Worm (Caenorhabditis elegans): ENCODE results near the gene K02E2.6.

The K02E2.6 gene

DNA sequence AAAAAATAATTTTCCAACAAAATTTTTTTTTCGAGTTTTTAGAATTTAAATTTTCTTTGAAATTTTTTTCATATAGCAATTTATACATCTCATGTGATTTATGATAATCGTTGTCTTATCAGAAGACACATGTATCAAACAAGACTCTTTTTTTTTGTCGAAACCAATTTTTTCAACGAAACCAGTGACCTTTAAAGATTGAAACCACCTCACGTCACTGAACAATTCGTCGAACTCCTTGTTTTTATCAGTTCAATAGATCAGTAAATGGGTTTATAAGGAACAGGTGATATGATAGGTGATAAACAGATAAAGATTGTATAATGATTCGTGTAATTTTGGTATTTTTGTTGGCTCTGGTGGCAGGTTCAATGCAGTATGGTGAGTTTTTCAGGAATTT, 13.4 kb downstream of the K02E2.6 start, which contains the start of gene cnc-7:
Gene cnc-7, plus strand, starts transcription at position 301 of the 400 bp plus-strand sequence.
- no peak for TF ChIP-seq unc-62 (GFP tag; optimal IDR thresholded peaks at IDR 0.05)

DNA sequence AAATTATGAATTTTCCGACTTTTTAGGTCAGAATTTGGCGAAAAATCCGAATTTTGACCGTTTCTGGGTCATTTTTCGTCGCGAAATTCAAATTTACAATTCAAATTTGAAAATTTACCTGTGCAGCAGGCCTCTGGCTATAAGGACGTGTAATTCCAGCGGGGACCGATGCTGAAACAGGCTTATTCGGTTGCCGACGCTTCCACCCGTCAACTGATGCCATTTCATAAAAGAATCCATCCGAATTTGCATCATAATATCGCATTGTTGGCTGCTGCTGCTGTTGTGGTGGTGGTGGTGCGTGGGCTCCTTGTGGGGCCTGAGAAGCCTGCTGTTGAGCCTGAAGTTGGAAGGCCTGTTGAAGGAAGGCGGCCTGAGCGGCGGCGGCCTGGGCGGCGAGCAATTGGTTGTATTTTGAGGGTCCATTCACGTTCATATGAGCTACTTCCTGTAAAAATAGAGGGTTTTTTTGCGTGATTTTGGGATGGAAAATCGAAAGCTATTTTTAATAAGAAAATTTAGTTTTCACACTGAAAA, 19.2 kb downstream of the K02E2.6 start:
- TF ChIP-seq unc-62 (GFP tag; optimal IDR thresholded peaks at IDR 0.05), result no peak

DNA sequence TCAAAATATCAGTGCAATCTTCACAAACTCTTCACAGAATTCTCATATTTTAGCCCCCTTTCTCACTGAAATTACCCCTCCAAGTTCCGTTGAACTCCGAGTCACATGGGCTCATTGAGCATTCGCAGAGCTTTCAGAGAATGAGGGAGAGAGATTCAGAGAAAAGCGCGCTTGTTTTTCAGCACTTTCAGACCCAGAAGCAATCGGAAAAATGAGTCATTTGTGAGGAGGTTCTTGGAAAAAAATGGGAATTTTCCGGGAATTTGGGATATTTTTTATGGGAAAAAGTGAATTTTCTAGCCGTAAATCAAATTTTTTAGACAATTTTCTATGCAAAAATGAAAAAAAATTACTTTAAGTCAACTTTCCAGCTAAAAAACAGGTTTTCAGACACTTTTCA, 22.5 kb downstream of the K02E2.6 start:
- TF ChIP-seq unc-62 (GFP tag; optimal IDR thresholded peaks at IDR 0.05), result no peak

DNA sequence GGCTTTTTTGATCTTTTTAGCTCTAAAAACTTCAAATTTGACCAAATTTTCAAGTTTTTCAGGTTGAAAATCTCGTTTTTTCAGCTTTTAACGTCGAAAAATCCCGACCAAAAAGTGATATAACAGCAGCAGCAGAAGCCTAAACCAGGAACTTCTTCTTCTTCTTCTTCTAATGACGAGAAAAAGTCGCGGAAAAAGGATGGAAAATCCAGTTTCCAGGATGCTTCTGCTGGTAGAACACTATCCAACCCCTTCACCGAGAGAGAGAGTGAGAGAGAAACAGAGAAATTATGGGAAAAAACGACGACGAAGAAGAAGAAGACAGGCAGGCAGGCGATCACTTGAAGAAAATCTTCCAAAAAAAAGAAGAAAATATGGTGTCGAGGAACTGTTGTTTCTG, 26.5 kb downstream of the K02E2.6 start:
- TF ChIP-seq unc-62 (GFP tag; optimal IDR thresholded peaks at IDR 0.05), result no peak

DNA sequence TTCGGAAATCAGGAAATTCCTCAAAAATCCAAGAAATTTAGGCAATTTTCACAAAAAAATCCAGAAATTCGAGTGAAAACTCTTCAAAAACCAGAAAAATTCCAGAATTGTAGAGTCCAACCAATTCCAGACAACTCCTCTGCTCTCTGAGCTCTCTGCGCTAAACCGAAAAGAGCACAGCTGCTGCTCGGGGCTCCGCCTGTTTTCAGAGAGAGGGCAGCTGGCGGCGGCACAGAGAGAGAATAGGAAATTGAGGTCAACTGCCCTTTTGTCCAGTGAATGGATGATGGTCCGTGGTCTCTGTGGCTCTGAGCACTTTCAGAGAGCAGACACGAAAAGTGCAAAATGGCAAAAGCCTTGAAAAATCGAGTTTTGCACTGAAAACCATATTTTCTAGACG, 28.7 kb downstream of the K02E2.6 start:
- TF ChIP-seq unc-62 (GFP tag; optimal IDR thresholded peaks at IDR 0.05), result no peak

DNA sequence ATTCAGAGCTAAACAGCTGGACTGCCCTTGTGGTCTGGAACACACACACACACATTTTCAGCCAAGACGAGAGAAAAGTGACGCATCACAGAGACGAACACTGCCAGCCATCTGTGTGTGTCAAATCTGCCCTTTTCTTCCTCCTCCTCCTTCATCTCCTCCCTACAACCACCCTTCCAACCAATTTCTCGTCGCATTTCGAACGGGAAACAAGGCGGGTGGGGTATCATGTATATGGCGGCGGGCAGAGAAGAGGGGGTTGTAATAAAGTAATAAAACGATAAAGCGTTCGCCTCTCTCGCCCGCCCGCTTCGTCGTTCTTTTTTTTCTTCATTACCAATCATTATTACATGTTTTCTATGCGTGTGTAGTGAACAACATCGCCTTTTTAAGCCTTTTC, 29.9 kb downstream of the K02E2.6 start:
- TF ChIP-seq unc-62 (GFP tag; optimal IDR thresholded peaks at IDR 0.05), result no peak

DNA sequence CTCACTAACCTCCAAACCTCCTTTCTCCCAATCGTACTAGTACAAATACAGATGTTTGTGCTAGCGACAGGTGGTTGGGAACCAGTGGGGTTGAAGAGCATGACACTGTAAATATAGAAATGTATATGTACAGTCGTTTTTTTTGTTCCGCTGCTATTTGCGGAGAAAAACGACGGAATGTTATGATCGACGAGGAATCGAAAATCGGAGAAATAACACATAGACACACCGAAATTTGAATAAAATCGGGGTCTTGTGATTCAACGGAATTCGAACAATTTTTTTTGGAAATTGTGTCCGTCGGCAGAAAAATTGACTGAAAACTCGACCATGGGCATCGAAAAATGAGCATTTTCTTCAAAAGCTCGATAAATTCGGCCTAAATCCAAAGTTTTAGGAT, 31.3 kb downstream of the K02E2.6 start, which contains the start of gene F53H2.3:
Gene F53H2.3, minus strand, starts transcription at position 101 of the 400 bp plus-strand sequence.
- no peak for TF ChIP-seq unc-62 (GFP tag; optimal IDR thresholded peaks at IDR 0.05)

DNA sequence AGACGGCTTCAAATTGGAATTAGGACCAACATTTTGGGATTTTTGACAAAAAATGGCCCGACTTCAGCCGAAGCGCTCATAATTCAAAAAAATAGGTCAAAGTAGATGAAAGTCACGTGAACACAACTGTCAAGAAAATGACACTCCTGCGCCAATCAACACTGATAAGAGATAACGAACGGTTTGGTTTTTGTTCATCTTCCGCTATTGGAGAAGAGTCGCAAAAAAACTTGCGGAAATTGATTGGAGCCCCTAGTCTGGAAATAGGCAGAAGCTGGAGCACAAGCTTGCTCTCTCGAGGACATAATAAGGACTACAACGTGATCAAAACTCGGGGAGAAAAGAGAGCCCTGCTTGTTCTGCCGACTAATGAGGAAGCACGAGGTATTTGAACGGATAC, 31.9 kb downstream of the K02E2.6 start:
- TF ChIP-seq unc-62 (GFP tag; optimal IDR thresholded peaks at IDR 0.05), result no peak

DNA sequence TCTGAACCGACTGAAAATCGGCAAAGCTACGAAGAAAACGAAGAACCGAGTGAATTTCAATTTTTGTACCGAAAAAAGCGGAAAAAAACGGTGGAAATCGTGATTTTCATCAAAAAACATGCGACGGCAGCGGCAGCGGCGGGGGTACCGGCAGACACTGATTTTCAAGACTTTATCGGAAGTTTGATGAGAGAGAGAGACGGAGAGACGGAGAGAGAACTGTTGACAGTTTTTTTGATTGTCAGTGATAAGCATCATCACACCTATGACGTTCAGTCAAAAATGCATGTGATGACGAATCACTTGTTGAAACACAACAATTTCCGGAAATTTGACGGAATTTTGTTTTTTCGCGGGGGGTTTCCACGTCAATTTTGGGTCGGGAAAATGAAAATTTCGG, 33.1 kb downstream of the K02E2.6 start:
- TF ChIP-seq unc-62 (GFP tag; optimal IDR thresholded peaks at IDR 0.05), result no peak

DNA sequence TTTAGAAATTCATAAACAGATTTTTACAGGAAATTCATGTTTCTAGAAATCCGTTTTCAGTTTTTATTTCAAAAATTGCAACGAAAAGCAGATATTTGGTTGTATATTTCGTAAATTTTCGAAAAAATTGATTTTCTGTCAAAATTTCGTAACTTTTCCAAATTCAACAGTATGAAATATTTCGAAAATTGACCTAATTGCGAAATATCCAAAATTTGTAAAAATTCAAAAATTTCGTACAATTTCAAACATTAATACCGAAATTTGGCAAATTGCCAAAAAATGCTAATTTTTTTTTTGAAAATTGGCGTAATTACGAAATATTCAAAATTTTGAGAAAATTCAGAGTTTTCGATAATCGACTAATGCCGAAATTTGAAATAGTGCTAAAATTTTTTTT, 33.6 kb downstream of the K02E2.6 start:
- TF ChIP-seq unc-62 (GFP tag; optimal IDR thresholded peaks at IDR 0.05), result no peak

DNA sequence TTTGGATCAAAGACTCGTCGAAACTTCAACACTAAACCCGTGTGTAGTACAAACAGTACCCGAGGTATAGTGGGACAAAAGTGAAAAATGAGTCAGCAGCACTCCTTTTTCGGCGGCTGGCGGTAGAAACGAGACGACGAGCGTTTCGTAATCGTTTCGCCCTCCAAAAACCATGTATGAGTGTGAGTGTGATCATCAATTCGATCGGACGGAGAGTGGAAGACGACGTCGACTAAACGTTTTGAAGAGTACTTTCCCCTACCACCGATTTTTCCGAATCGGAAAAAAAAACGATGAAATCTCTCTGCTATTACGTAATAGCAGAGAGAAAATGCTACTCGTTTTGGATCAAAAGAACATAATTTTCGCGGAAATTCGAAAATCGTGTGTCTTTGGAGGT, 35.1 kb downstream of the K02E2.6 start:
- TF ChIP-seq unc-62 (GFP tag; optimal IDR thresholded peaks at IDR 0.05), result no peak

DNA sequence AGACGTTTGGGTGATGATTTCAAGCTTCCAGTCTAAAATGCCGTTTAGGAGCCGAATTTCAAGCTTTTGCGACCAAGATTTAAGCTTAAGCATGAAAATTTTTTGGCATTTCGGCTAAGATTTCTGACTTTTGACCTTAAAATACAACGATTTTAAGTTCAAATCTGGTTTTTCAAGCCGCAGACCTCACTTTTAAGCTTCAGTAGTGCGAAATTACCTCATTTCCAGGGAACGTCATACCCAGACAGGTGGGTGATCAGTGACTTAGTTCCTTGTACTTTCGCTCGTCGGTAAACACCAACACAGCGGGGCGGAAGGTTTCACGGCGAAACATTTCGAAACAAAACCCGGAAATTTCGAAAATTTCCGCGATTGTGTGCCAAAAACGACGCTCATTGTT, 36.0 kb downstream of the K02E2.6 start:
- no peak for TF ChIP-seq unc-62 (GFP tag; optimal IDR thresholded peaks at IDR 0.05)

DNA sequence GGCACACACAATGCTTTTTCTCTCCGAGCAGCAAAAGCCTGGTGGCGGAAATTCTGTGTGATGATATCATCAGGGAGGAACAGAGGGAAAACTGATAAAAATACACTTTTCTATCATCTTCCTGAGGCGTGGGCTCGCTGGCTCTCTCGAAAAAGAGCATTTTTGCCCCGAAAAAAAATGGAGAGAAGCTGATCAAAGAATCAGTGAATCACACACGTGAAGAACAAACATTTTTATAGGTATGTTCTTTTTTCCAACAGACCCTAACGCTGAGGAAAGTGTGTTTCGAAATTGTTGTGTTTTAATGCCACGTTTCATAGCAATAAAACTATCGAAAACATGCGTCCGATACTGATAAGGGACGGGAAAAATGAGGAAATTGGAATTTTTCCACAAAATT, 36.4 kb downstream of the K02E2.6 start:
- no peak for TF ChIP-seq unc-62 (GFP tag; optimal IDR thresholded peaks at IDR 0.05)

DNA sequence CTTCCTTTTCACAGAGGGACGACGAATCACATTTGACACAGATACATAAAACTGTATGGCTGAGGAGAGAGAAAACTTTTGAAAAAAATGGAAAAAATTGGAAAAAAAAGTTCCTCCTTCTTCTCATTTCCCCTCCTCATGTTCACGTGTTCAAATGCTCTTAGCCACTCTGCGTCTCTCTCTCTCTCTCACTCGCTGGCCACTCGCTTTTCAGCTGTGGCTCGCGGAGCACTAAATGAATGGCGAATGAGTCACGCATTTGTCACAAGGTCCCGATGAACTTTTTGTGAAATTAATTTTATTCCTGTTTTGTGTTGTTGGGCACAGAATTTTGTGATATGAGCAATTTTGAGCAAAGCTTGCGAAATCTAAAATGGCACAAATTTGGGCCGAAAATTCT, 37.4 kb downstream of the K02E2.6 start:
- no peak for TF ChIP-seq unc-62 (GFP tag; optimal IDR thresholded peaks at IDR 0.05)

DNA sequence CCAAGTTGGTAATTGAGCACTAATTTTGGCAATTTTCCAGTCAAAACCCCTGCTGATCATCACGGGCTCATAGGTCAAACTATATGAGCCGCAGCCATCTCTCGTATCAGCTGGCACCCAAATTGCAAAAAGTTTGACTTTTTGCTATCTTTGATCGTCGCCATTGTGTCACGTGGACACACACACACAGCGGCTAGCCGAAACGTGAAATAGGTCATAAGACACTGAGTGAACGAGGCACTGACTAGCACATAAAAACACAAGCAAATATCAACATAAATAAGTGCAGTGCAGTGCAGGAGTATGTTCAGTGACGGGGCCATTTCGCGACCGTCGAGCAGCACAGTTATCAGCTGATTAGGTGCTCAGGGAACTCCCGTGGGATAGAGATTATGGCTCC, 38.4 kb downstream of the K02E2.6 start:
- no peak for TF ChIP-seq unc-62 (GFP tag; optimal IDR thresholded peaks at IDR 0.05)

DNA sequence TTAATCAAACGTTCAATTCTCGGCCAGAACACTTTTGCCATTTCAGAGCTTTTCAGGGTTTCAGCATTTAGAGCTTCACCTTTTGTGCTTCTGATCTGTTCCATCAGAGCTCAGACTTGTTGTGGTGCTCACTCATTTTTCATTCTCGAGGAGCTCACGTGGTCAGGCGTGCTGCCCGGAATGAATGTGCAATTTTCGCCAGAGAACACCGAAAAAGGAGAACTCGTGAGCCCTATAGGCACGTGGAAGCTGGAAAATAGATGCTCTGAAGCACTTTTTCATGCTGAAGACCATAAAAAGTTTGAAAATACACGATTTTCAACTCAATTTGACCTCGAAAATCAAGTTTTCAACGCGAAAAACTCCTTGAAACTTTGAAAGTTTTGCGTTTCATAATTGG, 39.3 kb downstream of the K02E2.6 start:
- no peak for TF ChIP-seq unc-62 (GFP tag; optimal IDR thresholded peaks at IDR 0.05)

DNA sequence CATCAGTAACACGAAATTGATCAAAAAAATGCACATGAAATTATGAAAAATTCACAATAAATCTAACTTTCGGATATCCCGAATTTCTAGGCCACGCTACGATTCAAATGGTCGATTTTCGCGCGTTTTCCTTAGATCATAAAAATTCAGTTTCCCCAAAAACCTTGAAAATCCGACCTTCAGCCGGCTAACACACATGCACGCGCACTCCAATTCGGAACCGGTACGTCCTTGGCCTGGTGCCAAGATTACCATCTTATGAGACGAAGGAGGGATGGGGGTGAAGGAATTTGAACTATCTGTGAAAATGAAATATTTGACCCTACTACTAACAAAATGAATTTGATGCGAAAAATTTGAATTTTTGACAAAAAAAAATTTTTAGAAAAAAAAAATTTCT, 42.4 kb downstream of the K02E2.6 start:
- TF ChIP-seq unc-62 (GFP tag; optimal IDR thresholded peaks at IDR 0.05), result no peak

DNA sequence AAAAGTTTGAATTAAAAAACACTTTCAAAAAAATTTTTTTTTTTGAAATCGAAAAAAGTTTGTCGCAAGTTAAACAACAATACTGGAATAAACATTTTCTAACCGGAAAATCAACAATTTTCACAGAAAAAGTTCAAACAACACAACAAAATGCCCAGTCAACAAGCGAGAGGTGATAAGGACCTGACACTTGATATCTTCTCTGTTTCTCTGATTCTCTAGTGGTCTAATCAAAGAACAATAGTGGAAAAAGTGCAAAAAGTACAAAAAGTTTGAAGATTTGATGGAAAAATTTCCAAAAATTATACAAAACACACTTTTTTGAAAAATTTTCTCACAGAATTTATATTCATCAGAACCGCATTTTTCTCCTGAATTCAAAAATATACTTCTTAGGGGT, 43.1 kb downstream of the K02E2.6 start:
- TF ChIP-seq unc-62 (GFP tag; optimal IDR thresholded peaks at IDR 0.05), result no peak

Measured in whole organism, dauer.